Fruit fly (Drosophila melanogaster): ENCODE measurements around the gene CG5805.

The CG5805 gene

DNA sequence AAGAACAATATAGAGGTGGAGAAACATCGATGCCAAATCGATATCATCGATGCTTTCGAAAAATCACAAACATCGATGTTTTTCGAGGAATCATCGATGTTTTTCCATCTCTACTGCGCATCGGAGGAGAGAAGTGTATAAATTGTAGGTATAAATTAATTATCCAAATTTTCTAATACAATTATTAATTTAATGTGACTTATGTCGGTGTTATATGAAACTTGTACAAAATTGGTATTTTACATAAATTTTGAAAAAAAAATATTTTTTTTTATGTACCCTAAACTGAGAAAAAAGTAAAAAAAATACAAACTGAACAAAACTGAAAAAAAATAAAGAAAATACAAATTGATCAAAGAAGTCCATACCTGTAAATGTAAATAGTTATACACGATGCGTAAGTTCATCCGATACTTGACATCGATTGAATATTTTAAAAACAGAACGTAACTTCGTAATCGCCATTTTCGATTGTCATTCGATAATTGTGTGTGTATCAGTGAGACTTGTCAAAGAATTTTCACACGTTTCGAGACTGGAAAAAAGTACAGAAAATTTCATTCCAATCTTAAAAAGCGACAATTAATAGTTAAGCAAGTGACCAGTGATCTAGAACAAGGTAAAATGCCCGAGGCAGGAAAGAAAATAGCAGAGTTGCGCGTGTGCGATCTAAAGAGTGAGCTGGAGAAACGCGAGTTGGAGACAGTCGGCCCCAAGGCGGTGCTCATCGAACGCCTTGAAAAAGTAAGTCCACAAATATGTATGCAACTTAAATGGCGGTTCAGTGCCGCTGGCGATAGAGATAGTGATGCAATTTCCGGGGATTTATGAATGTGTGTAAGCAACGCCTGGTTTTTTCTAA is 30.0 kb upstream of the CG5805 start, which contains the start of the genes CG5808 and Saf-B:
Gene CG5808 (minus strand): TSS at position 15 of the 862 bp plus-strand sequence.
Gene Saf-B (plus strand): TSS at position 472 of the 862 bp plus-strand sequence.
- TF ChIP-seq salr (GFP tag; optimal IDR thresholded peaks at IDR 0.05) (no peak), fd59A (GFP tag; optimal IDR thresholded peaks at IDR 0.05) (no peak), achi (GFP tag; optimal IDR thresholded peaks at IDR 0.05) (no peak), CG16779 (tag; optimal IDR thresholded peaks at IDR 0.05) (no peak), Eip78C (GFP tag) (no peak), CG31627 (GFP tag; optimal IDR thresholded peaks at IDR 0.05) (peak; percentile 10), fkh (GFP tag; optimal IDR thresholded peaks at IDR 0.05) (no peak), CG15336 (GFP tag; IDR thresholded peaks at IDR 0.05) (no peak), acj6 (GFP tag; optimal IDR thresholded peaks at IDR 0.05) (no peak), Sox102F (GFP tag; optimal IDR thresholded peaks at IDR 0.05) (no peak), Gug (GFP tag; IDR thresholded peaks at IDR 0.05) (no peak), lz (GFP tag; optimal IDR thresholded peaks at IDR 0.05) (no peak), esn (GFP tag; optimal IDR thresholded peaks at IDR 0.05) (peak; percentile 52), svp (GFP tag) (no peak), cyc (GFP tag; optimal IDR thresholded peaks at IDR 0.05) (peak; percentile 46), fd85E (GFP tag; optimal IDR thresholded peaks at IDR 0.05) (no peak), CG4318 (GFP tag; optimal IDR thresholded peaks at IDR 0.05) (no peak), Sox14 (GFP tag; optimal IDR thresholded peaks at IDR 0.05) (no peak), CG6276 (GFP tag; optimal IDR thresholded peaks at IDR 0.05) (no peak), CG6163 (GFP tag; IDR thresholded peaks at IDR 0.05) (no peak), Sox15 (GFP tag; optimal IDR thresholded peaks at IDR 0.05) (no peak), CG11902 (GFP tag; optimal IDR thresholded peaks at IDR 0.05) (peak; percentile 20), CG8319 (GFP tag; optimal IDR thresholded peaks at IDR 0.05) (no peak), Ets96B (tag; optimal IDR thresholded peaks at IDR 0.05) (no peak)

DNA sequence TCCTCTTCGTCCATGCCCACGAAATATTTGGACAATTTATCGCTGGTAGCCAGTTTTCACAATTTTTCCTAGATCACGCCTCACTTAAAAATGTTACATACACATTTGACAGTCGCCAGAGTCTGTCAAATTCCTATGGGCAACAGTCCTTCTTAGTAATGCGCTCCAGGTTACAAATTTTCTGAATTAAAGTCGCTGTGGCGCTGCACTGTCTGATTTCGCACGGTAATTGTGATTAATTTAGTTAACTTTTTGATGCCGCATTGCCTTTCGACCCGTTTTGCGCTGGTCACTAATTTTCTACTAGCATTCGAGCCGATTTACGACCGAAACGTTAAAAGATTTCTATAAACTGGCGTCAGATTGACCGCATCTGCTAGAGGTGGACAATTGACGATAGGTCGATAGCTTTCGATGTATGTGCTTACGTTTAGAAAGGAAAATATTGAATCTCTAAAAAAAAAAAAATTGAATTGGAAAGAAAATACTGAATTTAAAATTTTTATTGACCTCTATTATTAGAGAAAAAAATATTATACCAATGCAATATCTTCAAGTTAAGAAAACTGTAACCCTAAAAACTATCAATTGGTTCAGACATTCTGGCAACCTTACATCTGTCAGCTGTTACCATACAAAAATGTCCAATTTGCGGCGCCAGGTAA is 26.5 kb upstream of the CG5805 start, which contains the start of the genes lili and CG34150:
Gene lili (minus strand): TSS at position 376 of the 665 bp plus-strand sequence.
Gene CG34150 (plus strand): TSS at position 626 of the 665 bp plus-strand sequence.
- TF ChIP-seq fkh (GFP tag; optimal IDR thresholded peaks at IDR 0.05): no peak
- no peak for TF ChIP-seq CG4318 (GFP tag; optimal IDR thresholded peaks at IDR 0.05)
- TF ChIP-seq dsx (GFP tag; optimal IDR thresholded peaks at IDR 0.05; ENCODE audit: poor library complexity, severe bottlenecking): peak; percentile 45
- TF ChIP-seq CG1621 (tag; optimal IDR thresholded peaks at IDR 0.05): no peak
- no peak for TF ChIP-seq svp (GFP tag)
- TF ChIP-seq CG6808 (GFP tag; optimal IDR thresholded peaks at IDR 0.05): no peak
- peak; percentile 22 for TF ChIP-seq CG11762 (GFP tag; optimal IDR thresholded peaks at IDR 0.05; ENCODE audit: insufficient read depth)
- peak; percentile 64 for TF ChIP-seq CG3032 (tag; optimal IDR thresholded peaks at IDR 0.05)
- TF ChIP-seq Eip75B (GFP tag; optimal IDR thresholded peaks at IDR 0.05): no peak
- TF ChIP-seq CG8319 (GFP tag; optimal IDR thresholded peaks at IDR 0.05): peak; percentile 37
- no peak for TF ChIP-seq spab (GFP tag; optimal IDR thresholded peaks at IDR 0.05)
- no peak for TF ChIP-seq pdm3 (GFP tag; optimal IDR thresholded peaks at IDR 0.05)
- TF ChIP-seq CG6792 (GFP tag; optimal IDR thresholded peaks at IDR 0.05): peak; percentile 33
- no peak for TF ChIP-seq net (GFP tag; optimal IDR thresholded peaks at IDR 0.05)
- no peak for TF ChIP-seq Hr4 (GFP tag; optimal IDR thresholded peaks at IDR 0.05)
- TF ChIP-seq CG15336 (GFP tag; IDR thresholded peaks at IDR 0.05): peak; percentile 32; the same call in 1 of the 2 replicates
- no peak for TF ChIP-seq dac (GFP tag; optimal IDR thresholded peaks at IDR 0.05)
- TF ChIP-seq Met (GFP tag; optimal IDR thresholded peaks at IDR 0.05): no peak
- TF ChIP-seq CG8119 (GFP tag; IDR thresholded peaks at IDR 0.05): peak; percentile 31; the same call in 1 of the 3 replicates
- TF ChIP-seq vri (GFP tag; optimal IDR thresholded peaks at IDR 0.05): no peak
- no peak for TF ChIP-seq Smox (GFP tag; optimal IDR thresholded peaks at IDR 0.05)
- TF ChIP-seq esn (GFP tag; optimal IDR thresholded peaks at IDR 0.05): peak; percentile 78
- no peak for TF ChIP-seq Sox14 (GFP tag; optimal IDR thresholded peaks at IDR 0.05)
- peak; percentile 22 for TF ChIP-seq Ets96B (tag; optimal IDR thresholded peaks at IDR 0.05)
- peak; percentile 20 for TF ChIP-seq Eip93F (GFP tag; optimal IDR thresholded peaks at IDR 0.05)
- TF ChIP-seq achi (GFP tag; optimal IDR thresholded peaks at IDR 0.05): peak; percentile 82
- no peak for TF ChIP-seq CG8632 (GFP tag; optimal IDR thresholded peaks at IDR 0.05)
- no peak for TF ChIP-seq ss (GFP tag; optimal IDR thresholded peaks at IDR 0.05)
- TF ChIP-seq Hr39 (GFP tag; optimal IDR thresholded peaks at IDR 0.05): peak; percentile 70
- no peak for TF ChIP-seq CG9139 (GFP tag; optimal IDR thresholded peaks at IDR 0.05)
- no peak for TF ChIP-seq CG16779 (tag; optimal IDR thresholded peaks at IDR 0.05)
- TF ChIP-seq Blimp-1 (GFP tag; optimal IDR thresholded peaks at IDR 0.05): no peak

Data from whole organism, prepupa.